Fruit fly (Drosophila melanogaster) Kc167 (cell line): ENCODE data around the gene CG17806.
"Not testable (repeated sequence)": the region's sequence is repeated elsewhere in the genome, so short reads cannot be mapped to it uniquely, and the experiment has no call there.

Experiments
- Myc ChIP-seq: fragments of >200 bp; optimal IDR thresholded peaks from 2 replicates; lab custom pipeline; 2017; ENCODE audit warnings: missing external identifiers
- Sin3A ChIP-seq: fragments of >200 bp; optimal IDR thresholded peaks from 2 replicates; lab custom pipeline; 2018; ENCODE audit warnings: missing external identifiers
- h ChIP-seq: fragments of >200 bp; optimal IDR thresholded peaks from 3 replicates; lab custom pipeline; 2018; ENCODE audit warnings: missing external identifiers
- insv ChIP-seq: fragments of >200 bp; optimal IDR thresholded peaks from 3 replicates; lab custom pipeline; 2018; ENCODE audit warnings: missing external identifiers
- psq ChIP-seq: fragments of >200 bp; optimal IDR thresholded peaks from 2 replicates; lab custom pipeline; 2017; ENCODE audit warnings: missing external identifiers
- ttk ChIP-seq: sonication (Bioruptor generic); optimal IDR thresholded peaks from 2 replicates; lab custom pipeline; 2017; ENCODE audit warnings: missing external identifiers

CG17806 gene

dm6 chr3R:17784189-17784588, 18.9 kb downstream of the CG17806 start:
- TF ChIP-seq ttk (lab: Kevin White, UChicago) (no peak), insv (lab: Kevin White, UChicago) (no peak), Sin3A (lab: Kevin White, UChicago) (no peak), h (lab: Kevin White, UChicago) (no peak), Myc (lab: Kevin White, UChicago) (no peak), psq (no peak)

dm6 chr3R:17783144-17783543, 19.9 kb downstream of the CG17806 start:
- TF ChIP-seq Myc (lab: Kevin White, UChicago) (no peak), psq (no peak), h (lab: Kevin White, UChicago) (no peak), ttk (lab: Kevin White, UChicago) (no peak), insv (lab: Kevin White, UChicago) (no peak), Sin3A (lab: Kevin White, UChicago) (no peak)

- TF ChIP-seq psq (no peak), insv (lab: Kevin White, UChicago) (no peak), Myc (lab: Kevin White, UChicago) (no peak)
Measured at dm6 chr3R:17781371-17781770, 21.7 kb downstream of the CG17806 start.

dm6 chr3R:17776952-17777407, 26.1 kb downstream of the CG17806 start:
- no peak for TF ChIP-seq h (lab: Kevin White, UChicago)
- TF ChIP-seq Sin3A (lab: Kevin White, UChicago): no peak
- TF ChIP-seq psq: no peak
- no peak for TF ChIP-seq ttk (lab: Kevin White, UChicago)
- no peak for TF ChIP-seq insv (lab: Kevin White, UChicago)
- no peak for TF ChIP-seq Myc (lab: Kevin White, UChicago)

- TF ChIP-seq Sin3A (lab: Kevin White, UChicago): no peak
- TF ChIP-seq h (lab: Kevin White, UChicago): no peak
- TF ChIP-seq insv (lab: Kevin White, UChicago): no peak
- no peak for TF ChIP-seq ttk (lab: Kevin White, UChicago)
- no peak for TF ChIP-seq Myc (lab: Kevin White, UChicago)
- TF ChIP-seq psq: no peak
Measured at dm6 chr3R:17776104-17776589, 26.9 kb downstream of the CG17806 start.

dm6 chr3R:17774538-17774937, 28.5 kb downstream of the CG17806 start:
- TF ChIP-seq Sin3A (lab: Kevin White, UChicago) (no peak), Myc (lab: Kevin White, UChicago) (no peak), psq (no peak), h (lab: Kevin White, UChicago) (no peak), ttk (lab: Kevin White, UChicago) (no peak), insv (lab: Kevin White, UChicago) (no peak)

- TF ChIP-seq Sin3A (lab: Kevin White, UChicago) (no peak), psq (no peak), insv (lab: Kevin White, UChicago) (no peak), h (lab: Kevin White, UChicago) (no peak), Myc (lab: Kevin White, UChicago) (no peak), ttk (lab: Kevin White, UChicago) (no peak)
Measured at dm6 chr3R:17773893-17774292, 29.2 kb downstream of the CG17806 start.

- not testable (repeated sequence) for TF ChIP-seq h, insv, Sin3A (lab: Kevin White, UChicago)
Measured at dm6 chr3R:17763088-17763487, 40.0 kb downstream of the CG17806 start, which contains the start of gene TyrR. Gene TyrR (minus strand): TSS chr3R:17763188.

- TF ChIP-seq insv (lab: Kevin White, UChicago): no peak
- TF ChIP-seq Myc (lab: Kevin White, UChicago): no peak
- no peak for TF ChIP-seq ttk (lab: Kevin White, UChicago)
- TF ChIP-seq Sin3A (lab: Kevin White, UChicago): no peak
- TF ChIP-seq psq: no peak
- no peak for TF ChIP-seq h (lab: Kevin White, UChicago)
Measured at dm6 chr3R:17762261-17762660, 40.8 kb downstream of the CG17806 start.

dm6 chr3R:17759773-17760476, 43.1 kb downstream of the CG17806 start:
- TF ChIP-seq ttk (lab: Kevin White, UChicago) (no peak), Myc (lab: Kevin White, UChicago) (no peak), h (lab: Kevin White, UChicago) (no peak), psq (no peak), insv (lab: Kevin White, UChicago) (no peak), Sin3A (lab: Kevin White, UChicago) (no peak)

dm6 chr3R:17758905-17759304, 44.2 kb downstream of the CG17806 start:
- TF ChIP-seq insv (lab: Kevin White, UChicago): no peak
- TF ChIP-seq ttk (lab: Kevin White, UChicago): no peak
- no peak for TF ChIP-seq Myc (lab: Kevin White, UChicago)
- TF ChIP-seq psq: no peak
- no peak for TF ChIP-seq h (lab: Kevin White, UChicago)
- no peak for TF ChIP-seq Sin3A (lab: Kevin White, UChicago)
